Fruit fly (Drosophila melanogaster) whole organism, embryonic: Measurements from ENCODE around the gene Gclc.
A peak's percentile ranks its signal among the peaks of the same experiment; 100 is the strongest.

Experiments
- Abd-B ChIP-seq: fragments of 200-800 bp; sonication (Bioruptor generic); optimal IDR thresholded peaks from 2 replicates; lab custom pipeline; 2018; ENCODE audit warnings: missing biosample characterization, mild to moderate bottlenecking, missing genetic modification characterization, moderate library complexity
- Antp ChIP-seq: fragments of 200-800 bp; sonication (Bioruptor generic); optimal IDR thresholded peaks from 3 replicates; lab custom pipeline; 2016; ENCODE audit warnings: missing biosample characterization, missing genetic modification characterization
- CG10267 ChIP-seq: fragments of 200-800 bp; sonication (Bioruptor generic); optimal IDR thresholded peaks from 2 replicates; lab custom pipeline; 2018; ENCODE audit warnings: missing biosample characterization, mild to moderate bottlenecking, missing genetic modification characterization, moderate library complexity
- CG14710 ChIP-seq: fragments of 200-800 bp; sonication (Bioruptor generic); optimal IDR thresholded peaks from 3 replicates; lab custom pipeline; 2019; ENCODE audit warnings: missing biosample characterization, mild to moderate bottlenecking, missing genetic modification characterization, moderate library complexity
- CG1603 ChIP-seq: fragments of 200-800 bp; sonication (Bioruptor generic); optimal IDR thresholded peaks from 2 replicates; lab custom pipeline; 2019; ENCODE audit warnings: missing biosample characterization, mild to moderate bottlenecking, missing genetic modification characterization, moderate library complexity
- CG17186 ChIP-seq: fragments of 200-800 bp; sonication (Bioruptor generic); optimal IDR thresholded peaks from 3 replicates; lab custom pipeline; 2017; ENCODE audit warnings: missing biosample characterization, missing genetic modification reagents, missing genetic modification characterization
- CG17802 ChIP-seq: fragments of 200-800 bp; sonication (Bioruptor generic); optimal IDR thresholded peaks from 2 replicates; lab custom pipeline; 2018; ENCODE audit warnings: missing biosample characterization, mild to moderate bottlenecking, missing genetic modification characterization, moderate library complexity
- CG18764 ChIP-seq: fragments of 200-800 bp; sonication (Bioruptor generic); optimal IDR thresholded peaks from 3 replicates; lab custom pipeline; 2016; ENCODE audit warnings: missing biosample characterization, missing genetic modification characterization
- CG30020 ChIP-seq: fragments of 200-800 bp; optimal IDR thresholded peaks from 2 replicates; lab custom pipeline; 2019; ENCODE audit warnings: missing biosample characterization, mild to moderate bottlenecking, missing genetic modification characterization, moderate library complexity
- CG7271 ChIP-seq: fragments of 200-800 bp; sonication (Bioruptor generic); optimal IDR thresholded peaks from 2 replicates; lab custom pipeline; 2018; ENCODE audit warnings: missing biosample characterization, mild to moderate bottlenecking, missing genetic modification characterization, moderate library complexity
- CG7839 ChIP-seq: fragments of 200-800 bp; sonication (Bioruptor generic); optimal IDR thresholded peaks from 3 replicates; lab custom pipeline; 2018; ENCODE audit warnings: missing biosample characterization, mild to moderate bottlenecking, missing genetic modification characterization, moderate library complexity
- CG9797 ChIP-seq: fragments of 200-800 bp; sonication (Bioruptor generic); optimal IDR thresholded peaks from 3 replicates; lab custom pipeline; 2018; ENCODE audit warnings: missing biosample characterization, mild to moderate bottlenecking, missing genetic modification characterization
- Dad ChIP-seq: fragments of 200-800 bp; sonication (Bioruptor generic); optimal IDR thresholded peaks from 3 replicates; lab custom pipeline; 2016; ENCODE audit warnings: missing biosample characterization, missing genetic modification characterization
- E2f2 ChIP-seq: fragments of 200-800 bp; sonication (Bioruptor generic); IDR thresholded peaks from 2 replicates; pipeline ENCODE4 v1.3.6; 2022; ENCODE audit warnings: missing biosample characterization, missing genetic modification characterization
- Ets97D ChIP-seq: fragments of 200-800 bp; sonication (Bioruptor generic); optimal IDR thresholded peaks from 3 replicates; lab custom pipeline; 2016; ENCODE audit warnings: missing biosample characterization, missing genetic modification characterization
- Gug ChIP-seq: fragments of 200-800 bp; sonication (Bioruptor generic); IDR thresholded peaks from 4 replicates; pipeline ENCODE4 v1.3.6; 2022; ENCODE audit warnings: missing biosample characterization, missing genetic modification characterization
- HLH4C ChIP-seq: fragments of 200-800 bp; sonication (Bioruptor generic); IDR thresholded peaks from 3 replicates; pipeline ENCODE4 v1.3.6; 2022; ENCODE audit warnings: missing biosample characterization, missing genetic modification characterization; ENCODE audit not compliant: partially characterized antibody
- Hmr ChIP-seq: fragments of 200-800 bp; sonication (Bioruptor generic); optimal IDR thresholded peaks from 3 replicates; lab custom pipeline; 2017; ENCODE audit warnings: mild to moderate bottlenecking, missing biosample characterization, missing genetic modification reagents, missing genetic modification characterization
- Hr51 ChIP-seq, 2 experiments: fragments of 200-800 bp; sonication (Bioruptor generic); optimal IDR thresholded peaks; 2 replicates in 1 of 2; 3 replicates in 1 of 2; lab custom pipeline; 2016 to 2018; ENCODE audit warnings: missing biosample characterization in 2 of 2, missing genetic modification characterization in 2 of 2, mild to moderate bottlenecking in 1 of 2, moderate library complexity in 1 of 2
- Pdp1 ChIP-seq, 2 experiments: fragments of 200-800 bp; sonication (Bioruptor generic); optimal IDR thresholded peaks; 3 replicates each; lab custom pipeline; 2016; ENCODE audit warnings: missing biosample characterization in 2 of 2, missing genetic modification characterization in 2 of 2, mild to moderate bottlenecking in 1 of 2, moderate library complexity in 1 of 2
- Taf1 ChIP-seq: fragments of 200-800 bp; sonication (Bioruptor generic); IDR thresholded peaks from 2 replicates; pipeline ENCODE4 v1.3.6; 2022; ENCODE audit warnings: missing biosample characterization, missing genetic modification characterization
- aop ChIP-seq: fragments of 200-800 bp; sonication (Bioruptor generic); IDR thresholded peaks from 2 replicates; pipeline ENCODE4 v1.3.6; 2022; ENCODE audit warnings: missing biosample characterization, missing genetic modification characterization
- bbx ChIP-seq: fragments of 200-800 bp; sonication (Bioruptor generic); IDR thresholded peaks from 2 replicates; pipeline ENCODE4 v1.3.6; 2022; ENCODE audit warnings: missing biosample characterization, missing genetic modification characterization; ENCODE audit not compliant: partially characterized antibody
- chif ChIP-seq, 2 experiments: fragments of 200-800 bp; sonication (Bioruptor generic); optimal IDR thresholded peaks; 3 replicates each; lab custom pipeline; 2016; ENCODE audit warnings: missing biosample characterization in 2 of 2, missing genetic modification characterization in 2 of 2
- crol ChIP-seq: fragments of 200-800 bp; sonication (Bioruptor generic); IDR thresholded peaks from 2 replicates; pipeline ENCODE4 v1.3.6; 2022; ENCODE audit warnings: missing biosample characterization, missing genetic modification characterization
- crp ChIP-seq, 2 experiments: fragments of 200-800 bp; sonication (Bioruptor generic); optimal IDR thresholded peaks; 2 replicates in 1 of 2; 3 replicates in 1 of 2; lab custom pipeline; 2017; ENCODE audit warnings: missing biosample characterization in 2 of 2, missing genetic modification characterization in 2 of 2, mild to moderate bottlenecking in 1 of 2, moderate library complexity in 1 of 2
- danr ChIP-seq: fragments of 200-800 bp; sonication (Bioruptor generic); IDR thresholded peaks from 2 replicates; pipeline ENCODE4 v1.3.6; 2022; ENCODE audit warnings: missing biosample characterization, missing genetic modification characterization
- gfzf ChIP-seq: fragments of 200-800 bp; sonication (Bioruptor generic); optimal IDR thresholded peaks from 2 replicates; lab custom pipeline; 2016; ENCODE audit warnings: missing biosample characterization, mild to moderate bottlenecking, missing genetic modification characterization, moderate library complexity
- hbn ChIP-seq: fragments of 200-800 bp; sonication (Bioruptor generic); IDR thresholded peaks from 2 replicates; pipeline ENCODE4 v1.3.6; 2022; ENCODE audit warnings: missing biosample characterization, missing genetic modification characterization; ENCODE audit not compliant: partially characterized antibody
- kah ChIP-seq: fragments of 200-800 bp; sonication (Bioruptor generic); optimal IDR thresholded peaks from 2 replicates; lab custom pipeline; 2018; ENCODE audit warnings: missing biosample characterization, mild to moderate bottlenecking, missing genetic modification characterization
- lab ChIP-seq: fragments of 200-800 bp; sonication (Bioruptor generic); optimal IDR thresholded peaks from 3 replicates; lab custom pipeline; 2017; ENCODE audit warnings: missing biosample characterization, missing genetic modification characterization, mild to moderate bottlenecking, moderate library complexity, missing genetic modification reagents
- lola ChIP-seq, 3 experiments: fragments of >200 bp in 2 of 3; fragments of 200-800 bp in 1 of 3; sonication (Bioruptor generic) in 1 of 3; optimal IDR thresholded peaks; 2 replicates each; lab custom pipeline; 2017 to 2019; ENCODE audit warnings: missing biosample characterization in 3 of 3, missing genetic modification characterization in 3 of 3, mild to moderate bottlenecking in 1 of 3, moderate library complexity in 1 of 3
- pan ChIP-seq, 4 experiments: fragments of >200 bp in 3 of 4; fragments of 200-800 bp in 1 of 4; sonication (Bioruptor generic) in 1 of 4; optimal IDR thresholded peaks in 3 of 4; IDR thresholded peaks in 1 of 4; 2 replicates each; pipeline versions ENCODE4 v1.3.6 to Lab custom; 2017 to 2022; ENCODE audit warnings: missing biosample characterization in 2 of 4, missing genetic modification characterization in 2 of 4, mixed read lengths in 1 of 4
- psq ChIP-seq: fragments of 200-800 bp; sonication (Bioruptor generic); optimal IDR thresholded peaks from 2 replicates; lab custom pipeline; 2017; ENCODE audit warnings: missing biosample characterization, missing genetic modification characterization
- sima ChIP-seq: fragments of 200-800 bp; sonication (Bioruptor generic); optimal IDR thresholded peaks from 2 replicates; lab custom pipeline; 2016; ENCODE audit warnings: missing biosample characterization, missing genetic modification characterization
- slou ChIP-seq: fragments of 200-800 bp; sonication (Bioruptor generic); optimal IDR thresholded peaks from 3 replicates; lab custom pipeline; 2016; ENCODE audit warnings: missing biosample characterization, missing genetic modification characterization
- sob ChIP-seq: fragments of 200-800 bp; sonication (Bioruptor generic); IDR thresholded peaks from 2 replicates; pipeline ENCODE4 v1.3.6; 2022; ENCODE audit warnings: missing biosample characterization, missing genetic modification characterization
- ssp ChIP-seq: fragments of 200-800 bp; sonication (Bioruptor generic); IDR thresholded peaks from 2 replicates; pipeline ENCODE4 v1.3.6; 2022; ENCODE audit warnings: missing biosample characterization, missing genetic modification characterization
- stwl ChIP-seq: fragments of 200-800 bp; sonication (Bioruptor generic); optimal IDR thresholded peaks from 3 replicates; lab custom pipeline; 2018; ENCODE audit warnings: missing biosample characterization, mild to moderate bottlenecking, missing genetic modification characterization, moderate library complexity
- trem ChIP-seq: fragments of 200-800 bp; optimal IDR thresholded peaks from 3 replicates; lab custom pipeline; 2019; ENCODE audit warnings: missing biosample characterization, mild to moderate bottlenecking, missing genetic modification characterization, moderate library complexity
- trh ChIP-seq: fragments of 200-800 bp; sonication (Bioruptor generic); optimal IDR thresholded peaks from 2 replicates; lab custom pipeline; 2016; ENCODE audit warnings: missing biosample characterization, missing genetic modification characterization
- twi ChIP-seq: fragments of 200-800 bp; optimal IDR thresholded peaks from 2 replicates; lab custom pipeline; 2019; ENCODE audit warnings: missing biosample characterization, mild to moderate bottlenecking, missing genetic modification characterization, moderate library complexity
- usp ChIP-seq: fragments of >200 bp; optimal IDR thresholded peaks from 2 replicates; lab custom pipeline; 2017; ENCODE audit warnings: missing biosample characterization, missing genetic modification characterization
- vvl ChIP-seq: fragments of 200-800 bp; sonication (Bioruptor generic); IDR thresholded peaks from 2 replicates; pipeline ENCODE4 v1.3.6; 2022; ENCODE audit warnings: missing biosample characterization, missing genetic modification characterization

Gene Gclc

DNA sequence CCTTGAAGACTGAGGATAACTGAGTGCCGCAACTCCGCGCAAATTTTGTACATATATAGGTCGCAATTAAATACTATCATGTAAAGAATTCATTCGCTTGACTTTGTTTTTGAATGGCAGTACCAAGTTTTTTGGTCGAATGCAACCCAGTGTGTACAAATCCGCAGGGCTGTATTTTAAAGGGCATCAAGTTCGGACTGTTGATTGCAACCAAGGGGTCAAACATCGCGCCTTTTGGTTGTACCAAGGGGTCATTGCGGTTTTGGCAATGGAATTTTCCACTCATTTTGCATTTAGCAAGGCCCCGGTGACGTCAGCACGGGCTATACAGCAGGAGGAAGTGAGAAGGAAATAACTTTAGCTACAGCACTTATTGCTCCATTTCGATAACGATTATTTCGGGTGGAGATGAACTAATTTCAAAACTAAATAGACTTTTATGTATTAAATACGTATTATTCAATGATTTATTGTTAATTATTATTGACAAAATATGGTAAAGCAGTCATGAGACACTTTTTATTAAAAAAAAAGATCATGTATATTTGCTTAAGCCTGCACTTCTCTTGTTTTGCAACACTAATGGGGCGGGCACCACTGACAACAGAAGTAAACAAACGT lies 15.9 kb upstream of the Gclc start, which contains the start of gene CG10958 (continued):
- peak; percentile 48 for TF ChIP-seq CG18764 (GFP tag; lab: Kevin White, UChicago)
- TF ChIP-seq CG7839 (tag; lab: Kevin White, UChicago) = peak; percentile 51
- no peak for TF ChIP-seq usp (GFP tag; lab: Kevin White, UChicago)
- TF ChIP-seq danr (GFP tag; lab: Robert Waterston, UW) = no peak
- no peak for TF ChIP-seq trh
- TF ChIP-seq pan (optimal IDR thresholded peaks at IDR 0.05; lab: Kevin White, UChicago) = no peak
- TF ChIP-seq pan (GFP tag; optimal IDR thresholded peaks at IDR 0.05 in 1 of 2, IDR thresholded peaks at IDR 0.05 in 1 of 2) = peak in 1 of 2 experiments; percentile 58

DNA sequence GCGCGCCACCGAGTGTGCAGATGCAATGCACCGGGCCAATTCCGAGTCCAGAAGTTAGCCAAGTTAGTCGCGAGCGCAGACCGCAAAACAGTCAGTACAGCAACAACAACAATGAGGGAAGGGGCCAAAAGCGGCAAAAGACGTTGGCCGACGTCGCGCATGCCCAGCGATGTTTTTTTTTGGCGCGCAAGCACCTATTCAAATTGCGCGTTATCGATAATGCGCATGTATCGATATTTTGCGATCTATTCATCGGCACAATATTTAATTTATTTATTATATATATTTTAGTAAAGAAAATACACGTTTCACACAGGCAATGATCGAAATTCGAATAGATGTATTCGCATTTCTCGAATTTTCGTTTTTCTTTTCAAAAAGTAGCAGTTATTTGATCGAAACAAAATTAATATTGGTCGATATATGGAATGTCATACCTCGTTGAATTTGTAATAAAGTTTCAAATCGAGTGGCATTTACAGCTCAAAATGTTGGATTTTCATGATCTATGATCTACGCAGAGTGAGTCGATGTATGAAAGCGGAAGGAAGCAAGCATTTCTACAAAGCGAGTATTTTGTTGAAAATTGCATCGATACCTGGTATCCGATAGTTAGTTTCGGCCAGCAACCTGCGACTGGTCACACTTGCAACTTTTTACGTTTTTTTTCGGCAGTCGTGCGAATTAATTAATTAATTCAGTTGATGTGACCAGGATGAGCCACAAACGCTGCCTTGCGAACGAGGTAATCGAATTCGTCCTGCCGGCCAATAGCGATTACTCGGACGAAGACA lies 13.5 kb upstream of the Gclc start, which contains the start of gene CG2116:
TSS of gene CG2116 (plus strand) at position 609 of the 794 bp plus-strand sequence.
- TF ChIP-seq Hr51 (GFP tag; optimal IDR thresholded peaks at IDR 0.05; lab: Kevin White, UChicago) (no peak), CG7271 (tag; lab: Kevin White, UChicago) (no peak), E2f2 (GFP tag; lab: Robert Waterston, UW) (peak; percentile 84), CG10267 (tag; lab: Kevin White, UChicago) (peak; percentile 37), aop (GFP tag; lab: Robert Waterston, UW) (no peak), crol (GFP tag; lab: Robert Waterston, UW) (no peak), sima (no peak), CG17186 (GFP tag; lab: Kevin White, UChicago) (no peak), Hmr (GFP tag; lab: Kevin White, UChicago) (no peak), ssp (GFP tag; lab: Robert Waterston, UW) (peak; percentile 57; the same call in 1 of the 2 replicates), gfzf (GFP tag; lab: Kevin White, UChicago) (peak; percentile 80), Antp (GFP tag; lab: Kevin White, UChicago) (no peak), Dad (no peak), chif (GFP tag; optimal IDR thresholded peaks at IDR 0.05; lab: Kevin White, UChicago) (no peak), lola (GFP tag; optimal IDR thresholded peaks at IDR 0.05; lab: Kevin White, UChicago) (peak in 1 of 3 experiments; percentile 6), lab (GFP tag; lab: Kevin White, UChicago) (no peak), slou (no peak), twi (tag; lab: Kevin White, UChicago) (no peak), kah (no peak), HLH4C (GFP tag; lab: Robert Waterston, UW) (peak; percentile 63; the same call in 2 of the 3 replicates), Ets97D (peak; percentile 46), bbx (peak; percentile 63), Gug (no peak), trem (tag; lab: Kevin White, UChicago) (peak; percentile 36), crp (GFP tag; optimal IDR thresholded peaks at IDR 0.05; lab: Kevin White, UChicago) (peak in 1 of 2 experiments; percentile 25), CG17802 (tag; lab: Kevin White, UChicago) (no peak), Taf1 (GFP tag; lab: Robert Waterston, UW) (no peak), psq (no peak), stwl (tag; lab: Kevin White, UChicago) (peak; percentile 18), trh (no peak), Pdp1 (GFP tag; optimal IDR thresholded peaks at IDR 0.05; lab: Kevin White, UChicago) (no peak), Abd-B (GFP tag; lab: Kevin White, UChicago) (peak; percentile 6), CG30020 (tag; lab: Kevin White, UChicago) (peak; percentile 45), CG14710 (tag; lab: Kevin White, UChicago) (peak; percentile 61), CG1603 (tag; lab: Kevin White, UChicago) (peak; percentile 49), sob (GFP tag; lab: Robert Waterston, UW) (no peak), hbn (peak; percentile 59; the same call in 1 of the 2 replicates), CG9797 (GFP tag; lab: Kevin White, UChicago) (peak; percentile 78), vvl (GFP tag; lab: Robert Waterston, UW) (peak; percentile 72)
